Fruit fly (Drosophila melanogaster): ENCODE results near the gene CG32486.

dm6 chr3L:3074805-3075204, 4.2 kb upstream of the CG32486 start:
- TF ChIP-seq CG9215 (GFP tag; IDR thresholded peaks at IDR 0.05) (no peak), ATbp (GFP tag; optimal IDR thresholded peaks at IDR 0.05) (no peak), ase (GFP tag; IDR thresholded peaks at IDR 0.05) (no peak), nmo (GFP tag; optimal IDR thresholded peaks at IDR 0.05) (no peak), stc (GFP tag; IDR thresholded peaks at IDR 0.05) (no peak), slp2 (GFP tag; optimal IDR thresholded peaks at IDR 0.05) (no peak), CG13296 (GFP tag; optimal IDR thresholded peaks at IDR 0.05) (no peak), E2f2 (GFP tag; IDR thresholded peaks at IDR 0.05) (no peak), CG4282 (GFP tag; optimal IDR thresholded peaks at IDR 0.05) (no peak), zf30C (GFP tag; optimal IDR thresholded peaks at IDR 0.05) (no peak), cg (GFP tag; optimal IDR thresholded peaks at IDR 0.05) (no peak), HmgZ (tag; optimal IDR thresholded peaks at IDR 0.05) (no peak), CG6854 (GFP tag; optimal IDR thresholded peaks at IDR 0.05) (no peak)

Data from whole organism, embryonic.